Worm (Caenorhabditis elegans): ENCODE measurements around the gene spas-1.

ce11 chrV:9146196-9146595, 29.4 kb upstream of the spas-1 start:
- TF ChIP-seq him-1 (tag; optimal IDR thresholded peaks at IDR 0.05) = no peak
- no peak for TF ChIP-seq W03F9.2 (tag; optimal IDR thresholded peaks at IDR 0.05)
- no peak for TF ChIP-seq dao-5 (tag; optimal IDR thresholded peaks at IDR 0.05)
